Fruit fly (Drosophila melanogaster): ENCODE measurements around the gene CG11417.

The CG11417 gene

DNA sequence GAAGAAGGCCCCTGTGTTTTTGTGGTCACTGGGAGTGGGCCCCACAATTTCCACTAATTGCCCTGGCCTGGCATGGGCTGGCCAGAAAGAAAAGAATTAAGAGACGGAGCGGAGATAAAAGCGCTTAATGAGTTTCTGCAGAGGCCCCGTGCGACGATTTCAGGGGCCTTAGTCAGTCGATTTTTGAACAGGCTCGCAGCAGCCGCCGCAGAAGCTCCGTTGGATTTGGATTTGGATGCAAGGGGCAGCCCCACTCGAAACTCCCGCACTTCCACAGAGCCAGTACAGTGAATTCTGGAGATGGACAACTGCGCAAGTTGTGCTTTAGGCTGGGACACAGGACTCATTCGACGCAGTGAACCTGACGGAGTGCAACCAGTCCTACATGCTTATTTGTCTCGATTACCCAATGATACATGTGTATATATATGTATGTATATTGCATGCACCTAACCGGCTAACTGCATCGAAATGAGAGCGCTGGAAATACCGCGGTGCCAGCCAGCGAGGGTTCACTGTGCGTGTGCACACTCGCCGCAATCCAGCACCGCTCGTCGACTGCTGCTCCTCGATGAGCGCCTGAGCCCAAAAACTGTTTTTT, 44.7 kb downstream of the CG11417 start (continued):
- TF ChIP-seq CG14014 (GFP tag; IDR thresholded peaks at IDR 0.05) = peak; percentile 67
- peak; percentile 87 for TF ChIP-seq dysf (GFP tag; IDR thresholded peaks at IDR 0.05)
- TF ChIP-seq CG18476 (GFP tag; optimal IDR thresholded peaks at IDR 0.05) = peak; percentile 33
- TF ChIP-seq CG4854 (GFP tag; optimal IDR thresholded peaks at IDR 0.05) = no peak
- peak; percentile 72 for TF ChIP-seq CG18599 (GFP tag; optimal IDR thresholded peaks at IDR 0.05)
- no peak for TF ChIP-seq ac (GFP tag; optimal IDR thresholded peaks at IDR 0.05)
- TF ChIP-seq pum (GFP tag; optimal IDR thresholded peaks at IDR 0.05) = peak; percentile 71
- no peak for TF ChIP-seq Scr (GFP tag; IDR thresholded peaks at IDR 0.05; ENCODE audit: partially characterized antibody)
- TF ChIP-seq fru (optimal IDR thresholded peaks at IDR 0.05) = no peak
- no peak for TF ChIP-seq pan (optimal IDR thresholded peaks at IDR 0.05)
- TF ChIP-seq pan (GFP tag; optimal IDR thresholded peaks at IDR 0.05 in 1 of 2, IDR thresholded peaks at IDR 0.05 in 1 of 2) = peak in 1 of 2 experiments; percentile 70
- TF ChIP-seq gcm2 (GFP tag; optimal IDR thresholded peaks at IDR 0.05) = no peak
- TF ChIP-seq slou (GFP tag; optimal IDR thresholded peaks at IDR 0.05) = no peak
- TF ChIP-seq vfl (GFP tag; optimal IDR thresholded peaks at IDR 0.05) = no peak
- no peak for TF ChIP-seq Neu2 (GFP tag; optimal IDR thresholded peaks at IDR 0.05; ENCODE audit: borderline replicate concordance)
- TF ChIP-seq Bgb (GFP tag; IDR thresholded peaks at IDR 0.05; ENCODE audit: partially characterized antibody) = no peak
- no peak for TF ChIP-seq Nf-YA (GFP tag; IDR thresholded peaks at IDR 0.05)
- TF ChIP-seq Camta (GFP tag; optimal IDR thresholded peaks at IDR 0.05) = peak; percentile 38
- no peak for TF ChIP-seq tna (GFP tag; IDR thresholded peaks at IDR 0.05; ENCODE audit: partially characterized antibody)
- TF ChIP-seq unc-4 (GFP tag; IDR thresholded peaks at IDR 0.05; ENCODE audit: partially characterized antibody) = no peak
- peak; percentile 57 for TF ChIP-seq Fer1 (GFP tag; optimal IDR thresholded peaks at IDR 0.05)
- no peak for TF ChIP-seq CG2202 (tag; optimal IDR thresholded peaks at IDR 0.05)
- TF ChIP-seq shn (GFP tag; optimal IDR thresholded peaks at IDR 0.05) = peak; percentile 55
- 0 out of 2 replicates have a peak, but pooled peaks have one; percentile 44 for TF ChIP-seq CG5953 (GFP tag; IDR thresholded peaks at IDR 0.05)
- TF ChIP-seq kni (GFP tag; optimal IDR thresholded peaks at IDR 0.05) = no peak
- peak; percentile 54 for TF ChIP-seq Abd-B (GFP tag; optimal IDR thresholded peaks at IDR 0.05)
- TF ChIP-seq Jarid2 (GFP tag; optimal IDR thresholded peaks at IDR 0.05) = no peak
- TF ChIP-seq disco-r (GFP tag; optimal IDR thresholded peaks at IDR 0.05) = no peak
- peak; percentile 56; the same call in 2 of the 3 replicates for TF ChIP-seq CG17361 (GFP tag; IDR thresholded peaks at IDR 0.05)
- peak; percentile 61 for TF ChIP-seq ci (GFP tag; IDR thresholded peaks at IDR 0.05)
- TF ChIP-seq Hey (tag; optimal IDR thresholded peaks at IDR 0.05) = no peak
- peak; percentile 37 for TF ChIP-seq CG1647 (GFP tag; optimal IDR thresholded peaks at IDR 0.05)
- TF ChIP-seq Vsx1 (GFP tag; optimal IDR thresholded peaks at IDR 0.05) = no peak
- TF ChIP-seq vvl (GFP tag; IDR thresholded peaks at IDR 0.05) = peak; percentile 71
- no peak for TF ChIP-seq salm (tag; optimal IDR thresholded peaks at IDR 0.05)
- no peak for TF ChIP-seq Sox100B (GFP tag; optimal IDR thresholded peaks at IDR 0.05)
- TF ChIP-seq z (GFP tag; IDR thresholded peaks at IDR 0.05) = no peak
- TF ChIP-seq crp (GFP tag; optimal IDR thresholded peaks at IDR 0.05) = no peak
- peak; percentile 53 for TF ChIP-seq CG8944 (GFP tag; optimal IDR thresholded peaks at IDR 0.05)
- peak; percentile 65 for TF ChIP-seq CG17359 (tag; optimal IDR thresholded peaks at IDR 0.05)
- TF ChIP-seq esg (GFP tag; conservative IDR thresholded peaks at IDR 0.05) = peak; percentile 77
- TF ChIP-seq CG10654 (GFP tag; optimal IDR thresholded peaks at IDR 0.05) = no peak
- TF ChIP-seq CG16779 (GFP tag; IDR thresholded peaks at IDR 0.05) = no peak
- no peak for TF ChIP-seq pb (GFP tag; optimal IDR thresholded peaks at IDR 0.05)
- no peak for TF ChIP-seq Kr (GFP tag; optimal IDR thresholded peaks at IDR 0.05)
- no peak for TF ChIP-seq CG6791 (GFP tag; IDR thresholded peaks at IDR 0.05; ENCODE audit: partially characterized antibody)
- peak; percentile 30 for TF ChIP-seq maf-S (GFP tag; optimal IDR thresholded peaks at IDR 0.05)
- TF ChIP-seq CG32532 (GFP tag; IDR thresholded peaks at IDR 0.05) = peak; percentile 58
- no peak for TF ChIP-seq CG10147 (GFP tag; optimal IDR thresholded peaks at IDR 0.05)
- no peak for TF ChIP-seq Lhr (GFP tag; optimal IDR thresholded peaks at IDR 0.05)
